Fruit fly (Drosophila melanogaster) whole organism, embryonic: Measurements from ENCODE around the gene CG10638.
A peak's percentile ranks its signal among the peaks of the same experiment; 100 is the strongest.

Experiments
- Antp ChIP-seq: fragments of 200-800 bp; sonication (Bioruptor generic); optimal IDR thresholded peaks from 3 replicates; lab custom pipeline; 2016; ENCODE audit warnings: missing biosample characterization, missing genetic modification characterization
- B-H2 ChIP-seq: fragments of 200-800 bp; sonication (Bioruptor generic); optimal IDR thresholded peaks from 2 replicates; lab custom pipeline; 2018; ENCODE audit warnings: missing biosample characterization, mild to moderate bottlenecking, missing genetic modification characterization
- CG10274 ChIP-seq: fragments of 200-800 bp; sonication (Bioruptor generic); optimal IDR thresholded peaks from 3 replicates; lab custom pipeline; 2017; ENCODE audit warnings: missing biosample characterization, mild to moderate bottlenecking, missing genetic modification characterization
- CG10462 ChIP-seq: fragments of 200-800 bp; sonication (Bioruptor generic); optimal IDR thresholded peaks from 2 replicates; lab custom pipeline; 2016; ENCODE audit warnings: missing biosample characterization, missing genetic modification characterization
- CG11695 ChIP-seq: fragments of 200-800 bp; sonication (Bioruptor generic); IDR thresholded peaks from 3 replicates; pipeline ENCODE4 v1.3.6; 2022; ENCODE audit warnings: missing biosample characterization, missing genetic modification characterization
- CG13287 ChIP-seq: fragments of 200-800 bp; sonication (Bioruptor generic); IDR thresholded peaks from 2 replicates; pipeline ENCODE4 v1.3.6; 2022; ENCODE audit warnings: missing biosample characterization, missing genetic modification characterization; ENCODE audit not compliant: partially characterized antibody
- CG1529 ChIP-seq: fragments of 200-800 bp; sonication (Bioruptor generic); optimal IDR thresholded peaks from 3 replicates; lab custom pipeline; 2018; ENCODE audit warnings: missing biosample characterization, missing genetic modification characterization
- CG16813 ChIP-seq: fragments of 200-800 bp; sonication (Bioruptor generic); IDR thresholded peaks from 3 replicates; pipeline ENCODE4 v1.3.6; 2022; ENCODE audit warnings: missing biosample characterization, missing genetic modification characterization; ENCODE audit not compliant: partially characterized antibody
- CG2120 ChIP-seq: fragments of 200-800 bp; sonication (Bioruptor generic); optimal IDR thresholded peaks from 3 replicates; lab custom pipeline; 2016; ENCODE audit warnings: missing biosample characterization, missing genetic modification characterization
- CG2712 ChIP-seq: fragments of 200-800 bp; optimal IDR thresholded peaks from 3 replicates; lab custom pipeline; 2019; ENCODE audit warnings: missing biosample characterization, mild to moderate bottlenecking, missing genetic modification characterization, moderate library complexity
- CG3163 ChIP-seq: fragments of 200-800 bp; sonication (Bioruptor generic); optimal IDR thresholded peaks from 3 replicates; lab custom pipeline; 2016; ENCODE audit warnings: missing biosample characterization, missing genetic modification characterization
- CG6689 ChIP-seq: fragments of 200-800 bp; sonication (Bioruptor generic); IDR thresholded peaks from 2 replicates; pipeline ENCODE4 v1.3.6; 2022; ENCODE audit warnings: missing biosample characterization, missing genetic modification characterization
- CG7987 ChIP-seq: fragments of 200-800 bp; sonication (Bioruptor generic); optimal IDR thresholded peaks from 2 replicates; lab custom pipeline; 2018; ENCODE audit warnings: missing biosample characterization, mild to moderate bottlenecking, missing genetic modification characterization, moderate library complexity
- CG8944 ChIP-seq: fragments of 200-800 bp; sonication (Bioruptor generic); optimal IDR thresholded peaks from 3 replicates; lab custom pipeline; 2016; ENCODE audit warnings: missing biosample characterization, missing genetic modification characterization
- CG9797 ChIP-seq: fragments of 200-800 bp; sonication (Bioruptor generic); optimal IDR thresholded peaks from 3 replicates; lab custom pipeline; 2018; ENCODE audit warnings: missing biosample characterization, mild to moderate bottlenecking, missing genetic modification characterization
- D19B ChIP-seq: fragments of 200-800 bp; sonication (Bioruptor generic); optimal IDR thresholded peaks from 2 replicates; lab custom pipeline; 2017; ENCODE audit warnings: missing biosample characterization, mild to moderate bottlenecking, missing genetic modification characterization
- E2f2 ChIP-seq: fragments of 200-800 bp; sonication (Bioruptor generic); IDR thresholded peaks from 2 replicates; pipeline ENCODE4 v1.3.6; 2022; ENCODE audit warnings: missing biosample characterization, missing genetic modification characterization
- H2.0 ChIP-seq: fragments of 200-800 bp; sonication (Bioruptor generic); IDR thresholded peaks from 2 replicates; pipeline ENCODE4 v1.3.6; 2022; ENCODE audit warnings: missing biosample characterization, missing genetic modification characterization
- HLH4C ChIP-seq: fragments of 200-800 bp; sonication (Bioruptor generic); IDR thresholded peaks from 3 replicates; pipeline ENCODE4 v1.3.6; 2022; ENCODE audit warnings: missing biosample characterization, missing genetic modification characterization; ENCODE audit not compliant: partially characterized antibody
- HLHmδ ChIP-seq: fragments of 200-800 bp; sonication (Bioruptor generic); optimal IDR thresholded peaks from 2 replicates; lab custom pipeline; 2018; ENCODE audit warnings: missing biosample characterization, mild to moderate bottlenecking, missing genetic modification characterization, moderate library complexity
- Mes4 ChIP-seq: fragments of 200-800 bp; sonication (Bioruptor generic); optimal IDR thresholded peaks from 2 replicates; lab custom pipeline; 2016; ENCODE audit warnings: missing biosample characterization, missing genetic modification characterization
- NFAT ChIP-seq: fragments of 200-800 bp; sonication (Bioruptor generic); IDR thresholded peaks from 2 replicates; pipeline ENCODE4 v1.3.6; 2022; ENCODE audit warnings: missing biosample characterization, missing genetic modification characterization
- NK7.1 ChIP-seq: fragments of 200-800 bp; sonication (Bioruptor generic); optimal IDR thresholded peaks from 3 replicates; lab custom pipeline; 2016; ENCODE audit warnings: missing biosample characterization, missing genetic modification characterization
- NfI ChIP-seq: fragments of 200-800 bp; sonication (Bioruptor generic); optimal IDR thresholded peaks from 3 replicates; lab custom pipeline; 2018; ENCODE audit warnings: missing biosample characterization, mild to moderate bottlenecking, missing genetic modification characterization, moderate library complexity
- Oaz ChIP-seq: fragments of 200-800 bp; sonication (Bioruptor generic); IDR thresholded peaks from 2 replicates; pipeline ENCODE4 v1.3.6; 2022; ENCODE audit warnings: missing biosample characterization, missing genetic modification characterization
- Optix ChIP-seq: fragments of 200-800 bp; sonication (Bioruptor generic); IDR thresholded peaks from 3 replicates; pipeline ENCODE4 v1.3.6; 2022; ENCODE audit warnings: missing biosample characterization, missing genetic modification characterization
- Vsx1 ChIP-seq: fragments of 200-800 bp; sonication (Bioruptor generic); optimal IDR thresholded peaks from 2 replicates; lab custom pipeline; 2017; ENCODE audit warnings: missing biosample characterization, mild to moderate bottlenecking, missing genetic modification characterization, missing genetic modification reagents
- bcd ChIP-seq: fragments of 200-800 bp; sonication (Bioruptor generic); optimal IDR thresholded peaks from 2 replicates; lab custom pipeline; 2017; ENCODE audit warnings: missing biosample characterization, mild to moderate bottlenecking, missing genetic modification characterization
- btn ChIP-seq: fragments of 200-800 bp; sonication (Bioruptor generic); optimal IDR thresholded peaks from 2 replicates; lab custom pipeline; 2016; ENCODE audit warnings: missing biosample characterization, missing genetic modification characterization
- da ChIP-seq: fragments of 200-800 bp; sonication (Bioruptor generic); optimal IDR thresholded peaks from 2 replicates; lab custom pipeline; 2016; ENCODE audit warnings: missing biosample characterization, missing genetic modification characterization
- dati ChIP-seq: fragments of 200-800 bp; sonication (Bioruptor generic); IDR thresholded peaks from 2 replicates; pipeline ENCODE4 v1.3.6; 2022; ENCODE audit warnings: missing biosample characterization, missing genetic modification characterization
- disco-r ChIP-seq: fragments of 200-800 bp; sonication (Bioruptor generic); optimal IDR thresholded peaks from 2 replicates; lab custom pipeline; 2016; ENCODE audit warnings: missing biosample characterization, missing genetic modification characterization
- ewg ChIP-seq: fragments of 200-800 bp; sonication (Bioruptor generic); optimal IDR thresholded peaks from 3 replicates; lab custom pipeline; 2017; ENCODE audit warnings: mild to moderate bottlenecking, missing biosample characterization, missing genetic modification reagents, missing genetic modification characterization
- fu2 ChIP-seq: fragments of 200-800 bp; sonication (Bioruptor generic); optimal IDR thresholded peaks from 2 replicates; lab custom pipeline; 2016; ENCODE audit warnings: missing biosample characterization, missing genetic modification characterization
- gfzf ChIP-seq: fragments of 200-800 bp; sonication (Bioruptor generic); optimal IDR thresholded peaks from 2 replicates; lab custom pipeline; 2016; ENCODE audit warnings: missing biosample characterization, mild to moderate bottlenecking, missing genetic modification characterization, moderate library complexity
- inv ChIP-seq: fragments of 200-800 bp; sonication (Bioruptor generic); IDR thresholded peaks from 2 replicates; pipeline ENCODE4 v1.3.6; 2022; ENCODE audit warnings: missing biosample characterization, missing genetic modification characterization; ENCODE audit not compliant: partially characterized antibody
- jigr1 ChIP-seq: fragments of 200-800 bp; sonication (Bioruptor generic); IDR thresholded peaks from 3 replicates; pipeline ENCODE4 v1.3.6; 2022; ENCODE audit warnings: missing biosample characterization, missing genetic modification characterization
- kni ChIP-seq: fragments of 200-800 bp; sonication (Bioruptor generic); optimal IDR thresholded peaks from 3 replicates; lab custom pipeline; 2017; ENCODE audit warnings: mild to moderate bottlenecking, missing biosample characterization, missing genetic modification reagents, missing genetic modification characterization
- lola ChIP-seq, 3 experiments: fragments of >200 bp in 2 of 3; fragments of 200-800 bp in 1 of 3; sonication (Bioruptor generic) in 1 of 3; optimal IDR thresholded peaks; 2 replicates each; lab custom pipeline; 2017 to 2019; ENCODE audit warnings: missing biosample characterization in 3 of 3, missing genetic modification characterization in 3 of 3, mild to moderate bottlenecking in 1 of 3, moderate library complexity in 1 of 3
- maf-S ChIP-seq: fragments of 200-800 bp; sonication (Bioruptor generic); optimal IDR thresholded peaks from 2 replicates; lab custom pipeline; 2016; ENCODE audit warnings: missing biosample characterization, missing genetic modification characterization
- nom ChIP-seq: fragments of 200-800 bp; sonication (Bioruptor generic); optimal IDR thresholded peaks from 2 replicates; lab custom pipeline; 2017; ENCODE audit warnings: missing biosample characterization, missing genetic modification characterization, mild to moderate bottlenecking, moderate library complexity, missing genetic modification reagents
- scrt ChIP-seq: fragments of 200-800 bp; sonication (Bioruptor generic); optimal IDR thresholded peaks from 2 replicates; lab custom pipeline; 2018; ENCODE audit warnings: missing biosample characterization, mild to moderate bottlenecking, missing genetic modification characterization, moderate library complexity
- slou ChIP-seq: fragments of 200-800 bp; sonication (Bioruptor generic); optimal IDR thresholded peaks from 3 replicates; lab custom pipeline; 2016; ENCODE audit warnings: missing biosample characterization, missing genetic modification characterization
- sna ChIP-seq: fragments of 200-800 bp; sonication (Bioruptor generic); IDR thresholded peaks from 2 replicates; pipeline ENCODE4 v1.3.6; 2022; ENCODE audit warnings: missing biosample characterization, missing genetic modification characterization; ENCODE audit not compliant: partially characterized antibody
- stwl ChIP-seq: fragments of 200-800 bp; sonication (Bioruptor generic); optimal IDR thresholded peaks from 3 replicates; lab custom pipeline; 2018; ENCODE audit warnings: missing biosample characterization, mild to moderate bottlenecking, missing genetic modification characterization, moderate library complexity
- unpg ChIP-seq: fragments of 200-800 bp; sonication (Bioruptor generic); optimal IDR thresholded peaks from 3 replicates; lab custom pipeline; 2018; ENCODE audit warnings: missing biosample characterization, mild to moderate bottlenecking, missing genetic modification characterization, moderate library complexity
- vvl ChIP-seq: fragments of 200-800 bp; sonication (Bioruptor generic); IDR thresholded peaks from 2 replicates; pipeline ENCODE4 v1.3.6; 2022; ENCODE audit warnings: missing biosample characterization, missing genetic modification characterization
- wek ChIP-seq: fragments of 200-800 bp; sonication (Bioruptor generic); optimal IDR thresholded peaks from 3 replicates; lab custom pipeline; 2018; ENCODE audit warnings: missing biosample characterization, mild to moderate bottlenecking, missing genetic modification characterization, moderate library complexity
- wor ChIP-seq: fragments of 200-800 bp; sonication (Bioruptor generic); IDR thresholded peaks from 2 replicates; pipeline ENCODE4 v1.3.6; 2022; ENCODE audit warnings: missing biosample characterization, missing genetic modification characterization
- zen2 ChIP-seq: fragments of 200-800 bp; sonication (Bioruptor generic); IDR thresholded peaks from 3 replicates; pipeline ENCODE4 v1.3.6; 2022; ENCODE audit warnings: missing biosample characterization, missing genetic modification characterization; ENCODE audit not compliant: partially characterized antibody

The CG10638 gene

DNA sequence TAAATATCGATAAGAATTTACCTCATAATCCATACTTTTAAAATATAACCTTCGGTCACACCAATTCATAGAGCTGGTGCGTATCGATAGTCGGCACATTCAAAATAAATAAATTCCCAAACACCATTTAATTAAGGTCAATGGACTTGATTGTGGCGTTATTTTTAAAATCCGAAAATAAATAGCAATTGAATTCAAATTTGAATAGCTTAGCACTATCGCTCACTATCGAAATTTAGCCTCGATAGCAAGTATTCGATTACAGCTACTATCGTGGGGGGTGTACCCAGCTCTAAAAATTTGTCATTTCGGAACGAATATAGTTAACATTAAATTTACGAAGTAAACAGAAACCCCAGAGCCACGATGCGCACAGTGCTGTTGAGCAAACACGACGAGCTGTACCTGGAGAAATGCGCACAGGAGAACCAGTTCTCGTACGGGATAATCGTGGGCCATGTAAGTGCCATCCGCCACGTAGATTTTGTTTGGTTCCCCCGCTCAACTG is 29.6 kb downstream of the CG10638 start, which contains the start of gene CG10616 (continued):
- TF ChIP-seq ewg (GFP tag; lab: Kevin White, UChicago) (no peak), Mes4 (GFP tag; lab: Kevin White, UChicago) (no peak), CG2712 (tag; lab: Kevin White, UChicago) (peak; percentile 37), btn (GFP tag; lab: Kevin White, UChicago) (no peak), fu2 (GFP tag; lab: Kevin White, UChicago) (no peak), CG6689 (GFP tag; lab: Robert Waterston, UW) (no peak), stwl (tag; lab: Kevin White, UChicago) (peak; percentile 85), scrt (GFP tag; lab: Kevin White, UChicago) (no peak), Vsx1 (GFP tag; lab: Kevin White, UChicago) (no peak), zen2 (GFP tag; lab: Robert Waterston, UW) (peak; percentile 92), maf-S (GFP tag; lab: Kevin White, UChicago) (no peak), CG16813 (GFP tag; lab: Robert Waterston, UW) (peak; percentile 95), inv (peak; percentile 93), NfI (GFP tag; lab: Kevin White, UChicago) (no peak), kni (GFP tag; lab: Kevin White, UChicago) (no peak), unpg (GFP tag; lab: Kevin White, UChicago) (no peak), CG3163 (no peak), nom (GFP tag; lab: Kevin White, UChicago) (no peak), dati (GFP tag; lab: Robert Waterston, UW) (no peak), CG9797 (peak; percentile 66), H2.0 (GFP tag; lab: Robert Waterston, UW) (no peak), wor (GFP tag; lab: Robert Waterston, UW) (no peak), CG13287 (GFP tag; lab: Robert Waterston, UW) (peak; percentile 98), CG10274 (GFP tag; lab: Kevin White, UChicago) (no peak), D19B (GFP tag; lab: Kevin White, UChicago) (no peak), HLH4C (GFP tag; lab: Robert Waterston, UW) (peak; percentile 94), wek (no peak), CG2120 (GFP tag; lab: Kevin White, UChicago) (peak; percentile 1), jigr1 (GFP tag; lab: Robert Waterston, UW) (no peak), NK7.1 (GFP tag; lab: Kevin White, UChicago) (no peak), HLHmδ (GFP tag; lab: Kevin White, UChicago) (no peak), CG1529 (no peak), bcd (no peak), sna (peak; percentile 98), NFAT (GFP tag; lab: Robert Waterston, UW) (no peak), B-H2 (GFP tag; lab: Kevin White, UChicago) (no peak), Antp (GFP tag; lab: Kevin White, UChicago) (no peak), Oaz (no peak), gfzf (peak; percentile 66), Optix (GFP tag; lab: Robert Waterston, UW) (no peak), CG11695 (GFP tag; lab: Robert Waterston, UW) (no peak), da (GFP tag; lab: Kevin White, UChicago) (no peak), E2f2 (peak; percentile 70), vvl (0 out of 2 replicates have a peak, but pooled peaks have one; percentile 13), disco-r (GFP tag; lab: Kevin White, UChicago) (no peak), CG10462 (GFP tag; lab: Kevin White, UChicago) (no peak), CG7987 (GFP tag; lab: Kevin White, UChicago) (no peak), slou (GFP tag; lab: Kevin White, UChicago) (no peak), CG8944 (no peak), lola (GFP tag; optimal IDR thresholded peaks at IDR 0.05; lab: Kevin White, UChicago) (no peak)
